Worm (Caenorhabditis elegans): Measurements from ENCODE around the gene fbxa-35.

Gene fbxa-35

ce11 chrIII:1345694-1346093 is 50.2 kb downstream of the fbxa-35 start, which contains the start of gene Y82E9BL.6:
Gene Y82E9BL.6 (minus strand): TSS chrIII:1345794.
- TF ChIP-seq unc-62 (GFP tag; optimal IDR thresholded peaks at IDR 0.05): no peak
